Worm (Caenorhabditis elegans): ENCODE data around the gene Y81G3A.2.
A peak's percentile ranks its signal among the peaks of the same experiment; 100 is the strongest.
"Not testable (repeated sequence)": the region's sequence is repeated elsewhere in the genome, so short reads cannot be mapped to it uniquely, and the experiment has no call there.

The Y81G3A.2 gene

DNA sequence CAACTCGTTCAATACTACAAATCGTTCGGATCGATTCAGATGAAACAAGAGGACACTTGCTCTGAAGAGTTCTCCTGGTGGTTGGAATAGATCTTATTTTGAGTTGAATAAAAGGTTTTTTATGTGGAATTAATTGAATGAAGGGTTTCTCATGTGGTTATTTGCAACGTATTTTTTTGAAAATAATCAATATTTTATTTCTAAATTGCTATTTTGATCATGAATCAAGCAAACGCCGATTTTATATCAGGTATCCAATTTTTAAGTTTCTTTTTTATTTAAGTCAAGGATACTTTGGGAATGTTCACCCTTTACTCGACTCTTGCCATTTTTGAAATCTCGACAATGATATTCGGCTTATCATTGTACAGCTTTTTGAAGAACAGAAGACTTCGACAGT, at the start of gene Y81G3A.2:
Y81G3A.2 (plus strand) TSS at position 301 of the 400 bp plus-strand sequence.
- not testable (repeated sequence) for TF ChIP-seq xbp-1, egl-27, fos-1 (tag; optimal IDR thresholded peaks at IDR 0.05)

DNA sequence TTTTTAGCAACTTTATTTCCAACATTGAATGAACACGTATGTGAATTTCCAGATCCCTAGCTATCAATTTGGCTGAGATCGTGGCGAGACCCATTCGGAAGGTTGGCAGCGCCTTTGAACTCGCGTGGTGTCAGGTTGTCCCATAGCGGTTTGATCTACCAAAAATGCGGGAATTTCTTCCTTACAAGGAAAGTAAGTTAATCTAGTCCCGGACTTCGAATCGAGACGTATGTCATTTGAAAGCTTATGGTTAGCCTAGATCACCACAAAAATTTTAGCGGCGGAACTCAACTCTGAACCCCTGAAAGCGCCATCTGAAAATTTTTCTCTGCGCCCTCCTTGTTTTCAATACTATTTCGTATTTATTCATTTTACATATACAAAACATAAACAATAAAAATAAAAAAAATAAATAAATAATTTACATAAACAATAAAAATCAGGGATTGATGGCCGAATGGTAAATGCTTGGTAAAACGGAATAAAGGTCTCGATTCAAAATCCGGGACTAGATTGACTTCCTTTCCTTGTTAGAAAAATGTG, 49.0 kb upstream of the Y81G3A.2 start, which contains the start of gene F18A11.2:
F18A11.2 (plus strand) TSS at position 51 of the 543 bp plus-strand sequence.
- TF ChIP-seq nhr-90 (tag; optimal IDR thresholded peaks at IDR 0.05; ENCODE audit: poor library complexity); pax-3 (tag; optimal IDR thresholded peaks at IDR 0.05); unc-130 (tag; optimal IDR thresholded peaks at IDR 0.05): not testable (repeated sequence)

ce11 chrII:13036717-13037116, 44.0 kb upstream of the Y81G3A.2 start, which contains the start of gene F18A11.3:
Gene F18A11.3, minus strand, starts transcription at chrII:13036841.
- no peak for TF ChIP-seq nhr-20 (tag; optimal IDR thresholded peaks at IDR 0.05)
- peak; percentile 7 for TF ChIP-seq C16A3.4 (tag; optimal IDR thresholded peaks at IDR 0.05)
- no peak for TF ChIP-seq snpc-4 (tag; optimal IDR thresholded peaks at IDR 0.05)
- no peak for TF ChIP-seq alr-1 (tag; optimal IDR thresholded peaks at IDR 0.05; ENCODE audit: borderline replicate concordance)
- TF ChIP-seq nhr-12 (tag; optimal IDR thresholded peaks at IDR 0.05) = no peak
- peak; percentile 37 for TF ChIP-seq blmp-1 (tag; optimal IDR thresholded peaks at IDR 0.05)
- peak; percentile 2 for TF ChIP-seq unc-130 (tag; optimal IDR thresholded peaks at IDR 0.05)
- no peak for TF ChIP-seq elt-2 (tag; optimal IDR thresholded peaks at IDR 0.05)
- TF ChIP-seq swsn-7 (tag; optimal IDR thresholded peaks at IDR 0.05) = peak; percentile 8
- peak; percentile 29 for TF ChIP-seq skn-1 (tag; optimal IDR thresholded peaks at IDR 0.05)
- peak in 1 of 2 experiments; percentile 56 for TF ChIP-seq lsy-2 (tag; optimal IDR thresholded peaks at IDR 0.05)
- TF ChIP-seq mep-1 (tag; optimal IDR thresholded peaks at IDR 0.05) = peak; percentile 32
- no peak for TF ChIP-seq zag-1 (tag; optimal IDR thresholded peaks at IDR 0.05)
- peak; percentile 14 to 37 for TF ChIP-seq efl-1 (optimal IDR thresholded peaks at IDR 0.05)
- peak; percentile 43 to 47 for TF ChIP-seq efl-1 (GFP tag; optimal IDR thresholded peaks at IDR 0.05 in 1 of 2)
- TF ChIP-seq pag-3 (tag; optimal IDR thresholded peaks at IDR 0.05; ENCODE audit: borderline replicate concordance, insufficient read depth) = peak; percentile 43
- no peak for TF ChIP-seq ceh-63 (GFP tag; optimal IDR thresholded peaks at IDR 0.05)
- TF ChIP-seq nhr-47 (tag; optimal IDR thresholded peaks at IDR 0.05) = peak; percentile 3
- TF ChIP-seq snu-23 (GFP tag; optimal IDR thresholded peaks at IDR 0.05) = peak; percentile 17
- no peak for TF ChIP-seq lin-13 (GFP tag; optimal IDR thresholded peaks at IDR 0.05)
- peak in 2 of 3 experiments; percentile 21 to 52 for TF ChIP-seq dpl-1 (GFP tag; optimal IDR thresholded peaks at IDR 0.05)
- no peak for TF ChIP-seq ces-1 (GFP tag; optimal IDR thresholded peaks at IDR 0.05)
- no peak for TF ChIP-seq nhr-90 (tag; optimal IDR thresholded peaks at IDR 0.05; ENCODE audit: poor library complexity)
- peak; percentile 39 to 67 for TF ChIP-seq lin-35 (GFP tag; optimal IDR thresholded peaks at IDR 0.05)

ce11 chrII:13043433-13044054, 37.2 kb upstream of the Y81G3A.2 start, which contains the start of gene puf-6:
Gene puf-6, minus strand, starts transcription at chrII:13043445.
- not testable (repeated sequence) for TF ChIP-seq pqm-1 (tag; optimal IDR thresholded peaks at IDR 0.05); nhr-11 (tag; optimal IDR thresholded peaks at IDR 0.05); ceh-88 (GFP tag; IDR thresholded peaks at IDR 0.05)

DNA sequence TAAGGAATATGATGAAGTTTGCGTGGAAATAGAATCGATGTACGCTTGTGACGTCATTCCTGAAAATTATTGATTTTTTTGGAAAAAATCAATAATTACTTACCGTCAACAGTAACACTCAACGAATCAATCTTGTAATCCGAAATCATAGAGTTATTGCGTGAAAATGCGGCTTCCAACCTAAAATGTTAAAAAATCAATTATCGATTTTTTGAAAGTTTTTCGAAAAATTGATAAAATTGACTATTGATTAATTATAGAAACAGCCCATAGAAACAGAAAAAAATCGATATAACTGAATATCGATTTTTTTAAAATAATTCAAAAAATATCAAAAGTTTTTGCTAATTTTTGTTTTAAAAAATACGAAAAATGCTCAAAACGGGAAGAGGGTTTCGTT, 33.6 kb upstream of the Y81G3A.2 start, which contains the start of gene F42G4.7:
F42G4.7 (minus strand) TSS at position 185 of the 400 bp plus-strand sequence.
- TF ChIP-seq aha-1, nhr-11, irx-1 (tag; optimal IDR thresholded peaks at IDR 0.05): not testable (repeated sequence)
